Fruit fly (Drosophila melanogaster): ENCODE results near the gene chm.

chm gene

dm6 chr2L:7419408-7420304 lies 7.4 kb downstream of the chm start (continued):
- TF ChIP-seq pros (GFP tag; optimal IDR thresholded peaks at IDR 0.05) (peak; percentile 68), CG10959 (GFP tag; IDR thresholded peaks at IDR 0.05) (no peak), grn (GFP tag; optimal IDR thresholded peaks at IDR 0.05) (no peak), CG1832 (GFP tag; optimal IDR thresholded peaks at IDR 0.05) (peak; percentile 61), CG15479 (GFP tag; optimal IDR thresholded peaks at IDR 0.05) (peak; percentile 50), dysf (GFP tag; IDR thresholded peaks at IDR 0.05) (0 out of 3 replicates have a peak, but pooled peaks have one; percentile 27), CG9215 (GFP tag; IDR thresholded peaks at IDR 0.05) (peak; percentile 32; the same call in 1 of the 2 replicates), Hand (GFP tag; optimal IDR thresholded peaks at IDR 0.05) (peak; percentile 40), Hmr (GFP tag; optimal IDR thresholded peaks at IDR 0.05) (peak; percentile 35), CG2678 (tag; optimal IDR thresholded peaks at IDR 0.05) (peak; percentile 56), crol (GFP tag; IDR thresholded peaks at IDR 0.05) (peak; percentile 81), CG11093 (GFP tag; IDR thresholded peaks at IDR 0.05) (no peak), CG6272 (GFP tag; IDR thresholded peaks at IDR 0.05) (no peak), CG8290 (GFP tag; optimal IDR thresholded peaks at IDR 0.05) (peak; percentile 96), CG8290 (tag; optimal IDR thresholded peaks at IDR 0.05) (peak; percentile 41 to 69), CG17328 (GFP tag; IDR thresholded peaks at IDR 0.05) (0 out of 2 replicates have a peak, but pooled peaks have one; percentile 4), Opbp (GFP tag; IDR thresholded peaks at IDR 0.05; ENCODE audit: partially characterized antibody) (0 out of 3 replicates have a peak, but pooled peaks have one; percentile 38), Meics (GFP tag; optimal IDR thresholded peaks at IDR 0.05) (peak; percentile 50), Med (GFP tag) (peak; percentile 81), H15 (GFP tag; IDR thresholded peaks at IDR 0.05) (0 out of 3 replicates have a peak, but pooled peaks have one; percentile 10), CG7556 (GFP tag; optimal IDR thresholded peaks at IDR 0.05) (peak; percentile 48), Trl (optimal IDR thresholded peaks at IDR 0.05) (peak; percentile 29 to 40), Trl (GFP tag; optimal IDR thresholded peaks at IDR 0.05) (no peak), fru (optimal IDR thresholded peaks at IDR 0.05) (peak; percentile 40), slbo (GFP tag; IDR thresholded peaks at IDR 0.05) (0 out of 2 replicates have a peak, but pooled peaks have one; percentile 35), HLH3B (GFP tag; IDR thresholded peaks at IDR 0.05) (0 out of 2 replicates have a peak, but pooled peaks have one; percentile 9), eve (GFP tag; optimal IDR thresholded peaks at IDR 0.05) (no peak), gem (tag; optimal IDR thresholded peaks at IDR 0.05) (peak; percentile 63), Oli (tag; optimal IDR thresholded peaks at IDR 0.05) (no peak)

dm6 chr2L:7420305-7421287 lies 8.4 kb downstream of the chm start:
- peak; percentile 75 for TF ChIP-seq lmd (GFP tag; IDR thresholded peaks at IDR 0.05)
- no peak for TF ChIP-seq pita (GFP tag; optimal IDR thresholded peaks at IDR 0.05)
- TF ChIP-seq CG6683 (GFP tag; optimal IDR thresholded peaks at IDR 0.05), result peak; percentile 29
- peak; percentile 51 for TF ChIP-seq CG13775 (GFP tag; optimal IDR thresholded peaks at IDR 0.05)
- TF ChIP-seq H15 (GFP tag; IDR thresholded peaks at IDR 0.05), result no peak
- no peak for TF ChIP-seq p53 (GFP tag; optimal IDR thresholded peaks at IDR 0.05)
- peak; percentile 19 for TF ChIP-seq da (GFP tag; optimal IDR thresholded peaks at IDR 0.05)
- no peak for TF ChIP-seq eyg (GFP tag; optimal IDR thresholded peaks at IDR 0.05)
- TF ChIP-seq CG6813 (GFP tag; optimal IDR thresholded peaks at IDR 0.05), result peak; percentile 52
- peak; percentile 53 for TF ChIP-seq CG6854 (GFP tag; optimal IDR thresholded peaks at IDR 0.05)
- TF ChIP-seq CG12104 (GFP tag; optimal IDR thresholded peaks at IDR 0.05), result no peak
- peak; percentile 12 for TF ChIP-seq CG3995 (GFP tag; optimal IDR thresholded peaks at IDR 0.05)
- TF ChIP-seq Kr (GFP tag; optimal IDR thresholded peaks at IDR 0.05), result no peak
- TF ChIP-seq CG7928 (GFP tag; optimal IDR thresholded peaks at IDR 0.05), result no peak
- no peak for TF ChIP-seq Sry-β (GFP tag; optimal IDR thresholded peaks at IDR 0.05)
- TF ChIP-seq Bdp1 (GFP tag; optimal IDR thresholded peaks at IDR 0.05), result peak; percentile 35
- no peak for TF ChIP-seq crc (GFP tag; optimal IDR thresholded peaks at IDR 0.05)
- TF ChIP-seq CG4820 (GFP tag; optimal IDR thresholded peaks at IDR 0.05), result no peak
- TF ChIP-seq chm (GFP tag; IDR thresholded peaks at IDR 0.05), result peak; percentile 81
- peak; percentile 76 for TF ChIP-seq CG9609 (GFP tag; optimal IDR thresholded peaks at IDR 0.05)

Data from whole organism, embryonic.